Fruit fly (Drosophila melanogaster) whole organism, pupa: ENCODE measurements around the gene RAF2.

Experiments
- CG10348 ChIP-seq: fragments of 200-800 bp; sonication (Bioruptor generic); IDR thresholded peaks from 2 replicates; pipeline ENCODE4 v1.3.6; 2022; ENCODE audit warnings: missing biosample characterization, missing genetic modification characterization
- CG12605 ChIP-seq: fragments of 200-800 bp; sonication (Bioruptor generic); IDR thresholded peaks from 2 replicates; pipeline ENCODE4 v1.3.6; 2022; ENCODE audit warnings: missing biosample characterization, missing genetic modification characterization
- CG13204 ChIP-seq: fragments of 200-800 bp; sonication (Bioruptor generic); optimal IDR thresholded peaks from 2 replicates; lab custom pipeline; 2018; ENCODE audit warnings: missing biosample characterization, mild to moderate bottlenecking, missing genetic modification characterization, moderate library complexity
- CG14655 ChIP-seq: fragments of 200-800 bp; sonication (Bioruptor generic); optimal IDR thresholded peaks from 3 replicates; lab custom pipeline; 2017; ENCODE audit warnings: mild to moderate bottlenecking, missing biosample characterization, missing genetic modification reagents, missing genetic modification characterization
- CG15710 ChIP-seq: fragments of 200-800 bp; sonication (Bioruptor generic); optimal IDR thresholded peaks from 2 replicates; lab custom pipeline; 2018; ENCODE audit warnings: missing biosample characterization, mild to moderate bottlenecking, missing genetic modification characterization, moderate library complexity
- CG17806 ChIP-seq: fragments of 200-800 bp; sonication (Bioruptor generic); optimal IDR thresholded peaks from 2 replicates; lab custom pipeline; 2018; ENCODE audit warnings: missing biosample characterization, mild to moderate bottlenecking, missing genetic modification characterization, moderate library complexity
- CG32121 ChIP-seq: fragments of 200-800 bp; sonication (Bioruptor generic); IDR thresholded peaks from 2 replicates; pipeline ENCODE4 v1.3.6; 2022; ENCODE audit warnings: missing biosample characterization, missing genetic modification characterization
- CG34367 ChIP-seq: fragments of 200-800 bp; sonication (Bioruptor generic); optimal IDR thresholded peaks from 2 replicates; lab custom pipeline; 2018; ENCODE audit warnings: missing biosample characterization, mild to moderate bottlenecking, missing genetic modification characterization
- CG4496 ChIP-seq: fragments of 200-800 bp; sonication (Bioruptor generic); IDR thresholded peaks from 3 replicates; pipeline ENCODE4 v1.3.6; 2022; ENCODE audit warnings: missing biosample characterization, missing genetic modification characterization
- CG8159 ChIP-seq: fragments of 200-800 bp; sonication (Bioruptor generic); optimal IDR thresholded peaks from 3 replicates; lab custom pipeline; 2018; ENCODE audit warnings: missing biosample characterization, mild to moderate bottlenecking, missing genetic modification characterization, moderate library complexity
- CG8301 ChIP-seq: fragments of 200-800 bp; sonication (Bioruptor generic); optimal IDR thresholded peaks from 2 replicates; lab custom pipeline; 2018; ENCODE audit warnings: missing biosample characterization, mild to moderate bottlenecking, missing genetic modification characterization
- CG9948 ChIP-seq: fragments of 200-800 bp; sonication (Bioruptor generic); optimal IDR thresholded peaks from 2 replicates; lab custom pipeline; 2018; ENCODE audit warnings: missing biosample characterization, mild to moderate bottlenecking, missing genetic modification characterization, moderate library complexity
- D1 ChIP-seq: fragments of 200-800 bp; sonication (Bioruptor generic); optimal IDR thresholded peaks from 2 replicates; lab custom pipeline; 2018; ENCODE audit warnings: missing biosample characterization, mild to moderate bottlenecking, missing genetic modification characterization, moderate library complexity
- EcR ChIP-seq: fragments of 200-800 bp; sonication (Bioruptor generic); optimal IDR thresholded peaks from 3 replicates; lab custom pipeline; 2019; ENCODE audit warnings: missing biosample characterization, missing genetic modification characterization, mild to moderate bottlenecking, moderate library complexity, missing genetic modification reagents
- Ets98B ChIP-seq: fragments of 200-800 bp; sonication (Bioruptor generic); IDR thresholded peaks from 2 replicates; pipeline ENCODE4 v1.3.6; 2022; ENCODE audit warnings: missing biosample characterization, missing genetic modification characterization
- Pif1A ChIP-seq: fragments of 200-800 bp; sonication (Bioruptor generic); optimal IDR thresholded peaks from 3 replicates; lab custom pipeline; 2016; ENCODE audit warnings: missing biosample characterization, missing genetic modification characterization
- Pif1B ChIP-seq: fragments of 200-800 bp; sonication (Bioruptor generic); optimal IDR thresholded peaks from 3 replicates; lab custom pipeline; 2016; ENCODE audit warnings: missing biosample characterization, missing genetic modification characterization
- Snoo ChIP-seq: fragments of 200-800 bp; sonication (Bioruptor generic); optimal IDR thresholded peaks from 3 replicates; lab custom pipeline; 2017; ENCODE audit warnings: missing biosample characterization, mild to moderate bottlenecking, missing genetic modification characterization, inconsistent platforms
- fd96Ca ChIP-seq: fragments of 200-800 bp; sonication (Bioruptor generic); IDR thresholded peaks from 3 replicates; pipeline ENCODE4 v1.3.6; 2022; ENCODE audit warnings: missing biosample characterization, missing genetic modification characterization
- gl ChIP-seq: fragments of 200-800 bp; sonication (Bioruptor generic); optimal IDR thresholded peaks from 2 replicates; lab custom pipeline; 2018; ENCODE audit warnings: missing biosample characterization, mild to moderate bottlenecking, missing genetic modification characterization
- rn ChIP-seq: fragments of 200-800 bp; sonication (Bioruptor generic); IDR thresholded peaks from 2 replicates; pipeline ENCODE4 v1.3.6; 2022; ENCODE audit warnings: missing biosample characterization, missing genetic modification characterization

Gene RAF2

dm6 chr3L:16411566-16411965 is 25.4 kb downstream of the RAF2 start, which contains the start of gene fax:
Gene fax, minus strand, starts transcription at chr3L:16411828.
- TF ChIP-seq fd96Ca (GFP tag; lab: Robert Waterston, UW) (0 out of 3 replicates have a peak, but pooled peaks have one; percentile 9), CG9948 (tag; lab: Kevin White, UChicago) (no peak), D1 (no peak), CG14655 (GFP tag; lab: Kevin White, UChicago) (no peak), CG15710 (tag; lab: Kevin White, UChicago) (no peak), EcR (GFP tag; lab: Kevin White, UChicago) (peak; percentile 75), CG8301 (no peak), Snoo (tag; lab: Kevin White, UChicago) (peak; percentile 50), Pif1A (no peak), Ets98B (GFP tag; lab: Robert Waterston, UW) (peak; percentile 62; the same call in 1 of the 2 replicates), CG4496 (GFP tag; lab: Robert Waterston, UW) (peak; percentile 56), CG34367 (tag; lab: Kevin White, UChicago) (peak; percentile 54), CG8159 (tag; lab: Kevin White, UChicago) (peak; percentile 38), CG12605 (GFP tag; lab: Robert Waterston, UW) (0 out of 2 replicates have a peak, but pooled peaks have one; percentile 52), rn (GFP tag; lab: Robert Waterston, UW) (no peak), CG13204 (GFP tag; lab: Kevin White, UChicago) (no peak), CG10348 (GFP tag; lab: Robert Waterston, UW) (no peak), CG32121 (GFP tag; lab: Robert Waterston, UW) (peak; percentile 49; the same call in 1 of the 2 replicates), Pif1B (GFP tag; lab: Kevin White, UChicago) (peak; percentile 59), CG17806 (tag; lab: Kevin White, UChicago) (no peak), gl (peak; percentile 22)

- TF ChIP-seq CG12605 (GFP tag; lab: Robert Waterston, UW) (no peak), D1 (no peak), CG13204 (GFP tag; lab: Kevin White, UChicago) (no peak), CG34367 (tag; lab: Kevin White, UChicago) (no peak), gl (no peak), CG15710 (tag; lab: Kevin White, UChicago) (no peak), CG10348 (GFP tag; lab: Robert Waterston, UW) (no peak), CG17806 (tag; lab: Kevin White, UChicago) (no peak)
- TF ChIP-seq, all 21 proteins: peak for 0
Observed at dm6 chr3L:16412394-16412950, 26.3 kb downstream of the RAF2 start, which contains the start of gene Serinc. Gene Serinc, plus strand, starts transcription at chr3L:16412722.

- no peak for TF ChIP-seq CG17806 (tag; lab: Kevin White, UChicago)
- no peak for TF ChIP-seq CG4496 (GFP tag; lab: Robert Waterston, UW)
- no peak for TF ChIP-seq EcR (GFP tag; lab: Kevin White, UChicago)
- no peak for TF ChIP-seq CG9948 (tag; lab: Kevin White, UChicago)
- TF ChIP-seq CG13204 (GFP tag; lab: Kevin White, UChicago): no peak
- no peak for TF ChIP-seq CG10348 (GFP tag; lab: Robert Waterston, UW)
- no peak for TF ChIP-seq gl
- TF ChIP-seq Pif1B (GFP tag; lab: Kevin White, UChicago): no peak
- no peak for TF ChIP-seq CG32121 (GFP tag; lab: Robert Waterston, UW)
- no peak for TF ChIP-seq Ets98B (GFP tag; lab: Robert Waterston, UW)
- no peak for TF ChIP-seq CG8159 (tag; lab: Kevin White, UChicago)
- no peak for TF ChIP-seq CG8301
- no peak for TF ChIP-seq Pif1A
- TF ChIP-seq CG14655 (GFP tag; lab: Kevin White, UChicago): no peak
- TF ChIP-seq D1: no peak
- no peak for TF ChIP-seq rn (GFP tag; lab: Robert Waterston, UW)
- no peak for TF ChIP-seq CG12605 (GFP tag; lab: Robert Waterston, UW)
- no peak for TF ChIP-seq fd96Ca (GFP tag; lab: Robert Waterston, UW)
Observed at dm6 chr3L:16417024-16417423, 30.9 kb downstream of the RAF2 start, which contains the start of gene GluRS-m. Gene GluRS-m, minus strand, starts transcription at chr3L:16417177.

dm6 chr3L:16419059-16419773 is 33.1 kb downstream of the RAF2 start, which contains the start of the genes TyrRS and CG33158:
Gene TyrRS, minus strand, starts transcription at chr3L:16419302.
Gene CG33158, plus strand, starts transcription at chr3L:16419597.
- TF ChIP-seq CG13204 (GFP tag; lab: Kevin White, UChicago) (no peak), CG8301 (no peak), CG34367 (tag; lab: Kevin White, UChicago) (no peak), CG12605 (GFP tag; lab: Robert Waterston, UW) (no peak), Snoo (tag; lab: Kevin White, UChicago) (no peak), CG15710 (tag; lab: Kevin White, UChicago) (no peak), CG9948 (tag; lab: Kevin White, UChicago) (no peak), CG10348 (GFP tag; lab: Robert Waterston, UW) (no peak), CG17806 (tag; lab: Kevin White, UChicago) (no peak), gl (no peak), rn (GFP tag; lab: Robert Waterston, UW) (no peak), EcR (GFP tag; lab: Kevin White, UChicago) (no peak), CG32121 (GFP tag; lab: Robert Waterston, UW) (no peak), Pif1A (no peak), CG8159 (tag; lab: Kevin White, UChicago) (no peak), Ets98B (GFP tag; lab: Robert Waterston, UW) (no peak), Pif1B (GFP tag; lab: Kevin White, UChicago) (no peak), D1 (no peak), fd96Ca (GFP tag; lab: Robert Waterston, UW) (no peak), CG14655 (GFP tag; lab: Kevin White, UChicago) (no peak)
- TF ChIP-seq, all 21 proteins: peak for 0
